Worm (Caenorhabditis elegans) whole organism, L4 larva: ENCODE measurements around the gene W02B12.1.
A peak's percentile ranks its signal among the peaks of the same experiment; 100 is the strongest.

Experiments
- F37D6.2 ChIP-seq: sonication (generic microtip); optimal IDR thresholded peaks from 2 replicates; lab custom pipeline; 2016; ENCODE audit warnings: mild to moderate bottlenecking, missing genetic modification characterization, missing compliant biosample characterization
- R02D3.7 ChIP-seq: fragments of 150-350 bp; sonication (generic microtip); optimal IDR thresholded peaks from 3 replicates; lab custom pipeline; 2014; ENCODE audit warnings: missing biosample characterization, missing genetic modification characterization
- T20F7.1 ChIP-seq: fragments of 200-800 bp; sonication (Bioruptor generic); optimal IDR thresholded peaks from 2 replicates; lab custom pipeline; 2018; ENCODE audit warnings: mild to moderate bottlenecking, missing genetic modification characterization, missing compliant biosample characterization
- T26A8.4 ChIP-seq: fragments of 200-800 bp; sonication (Bioruptor generic); IDR thresholded peaks from 2 replicates; pipeline ENCODE4 v1.3.6; 2022; ENCODE audit warnings: missing genetic modification characterization, missing compliant biosample characterization
- Y75B8A.6 ChIP-seq: fragments of 200-800 bp; sonication (Bioruptor generic); IDR thresholded peaks from 2 replicates; pipeline ENCODE4 v1.3.6; 2022; ENCODE audit warnings: missing genetic modification reagents, missing genetic modification characterization, missing compliant biosample characterization
- ceh-20 ChIP-seq: fragments of 200-800 bp; sonication (Bioruptor generic); IDR thresholded peaks from 2 replicates; pipeline ENCODE4 v1.3.6; 2022; ENCODE audit warnings: missing genetic modification reagents, missing genetic modification characterization, missing compliant biosample characterization
- ces-1 ChIP-seq: fragments of 150-350 bp; sonication (generic microtip); optimal IDR thresholded peaks from 4 replicates; lab custom pipeline; 2014; ENCODE audit warnings: missing biosample characterization, missing genetic modification reagents, missing genetic modification characterization
- cey-2 ChIP-seq: sonication (generic microtip); optimal IDR thresholded peaks from 3 replicates; lab custom pipeline; 2017; ENCODE audit warnings: missing genetic modification characterization, mild to moderate bottlenecking, missing compliant biosample characterization, antibody characterized with exemption, borderline replicate concordance; ENCODE audit not compliant: insufficient read depth
- ctbp-1 ChIP-seq: fragments of 200-800 bp; sonication (Bioruptor generic); IDR thresholded peaks from 2 replicates; pipeline ENCODE4 v1.3.6; 2022; ENCODE audit warnings: missing genetic modification reagents, missing genetic modification characterization, missing compliant biosample characterization
- daf-16 ChIP-seq, 3 experiments: sonication (generic microtip); optimal IDR thresholded peaks; 2 replicates each; lab custom pipeline; 2016 to 2017; ENCODE audit warnings: missing genetic modification characterization in 3 of 3, missing genetic modification reagents in 3 of 3, mild to moderate bottlenecking in 2 of 3, missing compliant biosample characterization in 2 of 3, missing biosample characterization in 1 of 3, moderate library complexity in 1 of 3
- daf-8 ChIP-seq: fragments of 200-800 bp; sonication (Bioruptor generic); IDR thresholded peaks from 2 replicates; pipeline ENCODE4 v1.3.6; 2022; ENCODE audit warnings: missing genetic modification characterization, missing compliant biosample characterization
- dmd-9 ChIP-seq: fragments of 200-800 bp; sonication (Bioruptor generic); IDR thresholded peaks from 2 replicates; pipeline ENCODE4 v1.3.6; 2022; ENCODE audit warnings: missing genetic modification reagents, missing genetic modification characterization, missing compliant biosample characterization
- dpl-1 ChIP-seq: fragments of 150-350 bp; optimal IDR thresholded peaks from 2 replicates; lab custom pipeline; 2014; ENCODE audit warnings: missing biosample characterization, missing genetic modification reagents, missing genetic modification characterization
- duxl-1 ChIP-seq: sonication (generic microtip); optimal IDR thresholded peaks from 2 replicates; lab custom pipeline; 2016; ENCODE audit warnings: mild to moderate bottlenecking, missing genetic modification characterization, moderate library complexity, missing compliant biosample characterization; ENCODE audit not compliant: poor library complexity
- dve-1 ChIP-seq: sonication (generic microtip); optimal IDR thresholded peaks from 2 replicates; lab custom pipeline; 2017; ENCODE audit warnings: antibody characterized with exemption, mild to moderate bottlenecking, missing genetic modification characterization, missing compliant biosample characterization; ENCODE audit not compliant: insufficient read depth
- egl-27 ChIP-seq: sonication (generic microtip); optimal IDR thresholded peaks from 3 replicates; lab custom pipeline; 2017; ENCODE audit warnings: missing biosample characterization, missing genetic modification reagents, missing genetic modification characterization
- egl-43 ChIP-seq: fragments of 200-800 bp; sonication (Bioruptor generic); IDR thresholded peaks from 2 replicates; pipeline ENCODE4 v1.3.6; 2022; ENCODE audit warnings: missing genetic modification reagents, missing genetic modification characterization, missing compliant biosample characterization
- fkh-10 ChIP-seq: fragments of 150-350 bp; optimal IDR thresholded peaks from 2 replicates; lab custom pipeline; 2014; ENCODE audit warnings: missing biosample characterization, missing genetic modification reagents, missing genetic modification characterization
- fos-1 ChIP-seq: fragments of 150-350 bp; optimal IDR thresholded peaks from 2 replicates; lab custom pipeline; 2014; ENCODE audit warnings: missing biosample characterization, missing genetic modification characterization
- hif-1 ChIP-seq, 2 experiments: sonication (generic microtip); optimal IDR thresholded peaks; 2 replicates each; lab custom pipeline; 2016 to 2017; ENCODE audit warnings: missing compliant biosample characterization in 2 of 2, missing genetic modification characterization in 2 of 2, missing genetic modification reagents in 2 of 2, missing genotype in 2 of 2, mild to moderate bottlenecking in 1 of 2
- hmg-1.1 ChIP-seq: fragments of 200-800 bp; sonication (Bioruptor generic); IDR thresholded peaks from 2 replicates; pipeline ENCODE4 v1.3.6; 2022; ENCODE audit warnings: missing genetic modification reagents, missing genetic modification characterization, missing compliant biosample characterization
- lin-29 ChIP-seq: fragments of 200-800 bp; sonication (Bioruptor generic); IDR thresholded peaks from 2 replicates; pipeline ENCODE4 v1.3.6; 2022; ENCODE audit warnings: missing genetic modification reagents, missing genetic modification characterization, missing compliant biosample characterization
- madf-9 ChIP-seq: fragments of 200-800 bp; sonication (Bioruptor generic); conservative IDR thresholded peaks from 2 replicates; pipeline ENCODE4 v1.3.6; 2022; ENCODE audit warnings: missing genetic modification reagents, missing genetic modification characterization, missing compliant biosample characterization
- mdl-1 ChIP-seq, 2 experiments: fragments of 150-350 bp in 1 of 2; sonication (generic microtip) in 1 of 2; optimal IDR thresholded peaks; 2 replicates each; lab custom pipeline; 2014 to 2017; ENCODE audit warnings: missing biosample characterization in 2 of 2, missing genetic modification characterization in 2 of 2
- mxl-2 ChIP-seq: fragments of 200-800 bp; sonication (Bioruptor generic); conservative IDR thresholded peaks from 2 replicates; pipeline ENCODE4 v1.3.6; 2022; ENCODE audit warnings: missing genetic modification reagents, missing genetic modification characterization, missing compliant biosample characterization
- nhr-41 ChIP-seq: fragments of 200-800 bp; sonication (Bioruptor generic); IDR thresholded peaks from 2 replicates; pipeline ENCODE4 v1.3.6; 2022; ENCODE audit warnings: missing genetic modification reagents, missing genetic modification characterization, missing compliant biosample characterization
- nhr-48 ChIP-seq: sonication (generic microtip); optimal IDR thresholded peaks from 2 replicates; lab custom pipeline; 2016; ENCODE audit warnings: mild to moderate bottlenecking, missing genetic modification characterization, missing compliant biosample characterization
- pha-4 ChIP-seq, 2 experiments: fragments of 150-350 bp in 1 of 2; fragments of 200-800 bp in 1 of 2; sonication (Bioruptor generic) in 1 of 2; IDR thresholded peaks in 1 of 2; optimal IDR thresholded peaks in 1 of 2; 2 replicates each; pipeline versions ENCODE4 v1.3.6 to Lab custom; 2014 to 2022; ENCODE audit warnings: missing genetic modification characterization in 2 of 2, missing genetic modification reagents in 2 of 2, missing biosample characterization in 1 of 2, missing compliant biosample characterization in 1 of 2
- php-3 ChIP-seq: fragments of 200-800 bp; sonication (Bioruptor generic); IDR thresholded peaks from 2 replicates; pipeline ENCODE4 v1.3.6; 2022; ENCODE audit warnings: missing genetic modification reagents, missing genetic modification characterization, missing compliant biosample characterization
- pqm-1 ChIP-seq: sonication (generic microtip); optimal IDR thresholded peaks from 2 replicates; lab custom pipeline; 2017; ENCODE audit warnings: missing biosample characterization, missing genetic modification characterization
- rbr-2 ChIP-seq: sonication (generic microtip); optimal IDR thresholded peaks from 2 replicates; lab custom pipeline; 2016; ENCODE audit warnings: missing genotype, missing genetic modification characterization, missing compliant biosample characterization
- spr-1 ChIP-seq: sonication (generic microtip); optimal IDR thresholded peaks from 2 replicates; lab custom pipeline; 2016; ENCODE audit warnings: mild to moderate bottlenecking, missing genetic modification characterization, missing compliant biosample characterization
- tag-97 ChIP-seq: fragments of 200-800 bp; sonication (Bioruptor generic); IDR thresholded peaks from 2 replicates; pipeline ENCODE4 v1.3.6; 2022; ENCODE audit warnings: missing genetic modification characterization, missing compliant biosample characterization
- tra-1 ChIP-seq: fragments of 200-800 bp; sonication (Bioruptor generic); IDR thresholded peaks from 2 replicates; pipeline ENCODE4 v1.3.6; 2022; ENCODE audit warnings: missing genetic modification reagents, missing genetic modification characterization, missing compliant biosample characterization
- zag-1 ChIP-seq: fragments of 150-350 bp; optimal IDR thresholded peaks from 2 replicates; lab custom pipeline; 2014; ENCODE audit warnings: missing biosample characterization, missing genetic modification characterization
- zfp-3 ChIP-seq: fragments of 200-800 bp; sonication (Bioruptor generic); conservative IDR thresholded peaks from 2 replicates; pipeline ENCODE4 v1.3.6; 2022; ENCODE audit warnings: missing genetic modification reagents, missing genetic modification characterization, missing compliant biosample characterization
- zip-2 ChIP-seq: fragments of 150-350 bp; optimal IDR thresholded peaks from 2 replicates; lab custom pipeline; 2014; ENCODE audit warnings: missing biosample characterization, missing genetic modification characterization
- ztf-7 ChIP-seq: fragments of 150-350 bp; optimal IDR thresholded peaks from 2 replicates; lab custom pipeline; 2014; ENCODE audit warnings: missing biosample characterization, missing genetic modification characterization

W02B12.1 gene

DNA sequence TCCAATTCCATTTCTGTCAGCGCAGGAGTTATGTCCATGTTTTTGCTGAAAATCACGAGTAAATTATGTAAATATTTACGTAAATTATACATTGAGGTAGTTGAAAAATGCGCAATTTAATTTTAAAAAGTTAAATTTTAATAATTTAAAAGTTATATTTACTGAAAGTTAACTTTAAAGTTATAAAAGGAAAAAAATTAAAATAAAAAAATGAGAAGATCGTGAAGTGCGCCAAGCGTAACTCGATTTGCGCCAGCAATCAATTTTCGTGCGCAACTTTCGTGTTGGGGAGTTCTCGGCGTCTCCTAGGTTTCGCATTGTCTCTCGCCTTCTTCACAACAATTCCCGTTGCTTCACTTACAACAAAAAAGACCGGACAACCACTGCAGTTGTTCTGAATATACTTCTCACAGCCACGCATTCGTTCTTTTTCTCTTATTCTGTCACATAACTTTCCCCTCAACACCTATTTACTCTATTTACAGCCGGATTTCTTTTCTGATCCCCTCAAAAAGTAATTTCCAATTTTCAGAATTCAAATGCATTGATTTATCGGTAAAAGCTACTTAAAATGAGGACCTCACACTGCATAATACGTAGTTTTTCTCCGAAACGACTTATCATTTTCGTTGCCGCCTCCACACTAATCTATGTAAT, 24.8 kb downstream of the W02B12.1 start, which contains the start of the genes metl-1 and W02B12.11 (continued):
- peak; percentile 84 for TF ChIP-seq pha-4 (GFP tag; IDR thresholded peaks at IDR 0.05; lab: Robert Waterston, UW)
- TF ChIP-seq pha-4 (tag; optimal IDR thresholded peaks at IDR 0.05; lab: Kevin White, UChicago): peak; percentile 14
- peak; percentile 84 for TF ChIP-seq spr-1
- peak; percentile 68 for TF ChIP-seq nhr-48 (tag; lab: Kevin White, UChicago)
- no peak for TF ChIP-seq dmd-9 (GFP tag; lab: Robert Waterston, UW)
- TF ChIP-seq madf-9 (GFP tag; lab: Robert Waterston, UW): peak; percentile 62
- TF ChIP-seq rbr-2 (tag; lab: Kevin White, UChicago): peak; percentile 83
- peak; percentile 87 for TF ChIP-seq hmg-1.1
- TF ChIP-seq zip-2 (tag; lab: Kevin White, UChicago): peak; percentile 6
- peak; percentile 92 for TF ChIP-seq T26A8.4 (GFP tag; lab: Robert Waterston, UW)
- peak; percentile 37; the same call in 1 of the 2 replicates for TF ChIP-seq php-3
- 0 out of 2 replicates have a peak, but pooled peaks have one; percentile 45 for TF ChIP-seq tra-1 (GFP tag; lab: Robert Waterston, UW)
- peak in 1 of 2 experiments; percentile 43 for TF ChIP-seq mdl-1 (tag; optimal IDR thresholded peaks at IDR 0.05; lab: Kevin White, UChicago)
- peak; percentile 88 for TF ChIP-seq duxl-1
- no peak for TF ChIP-seq Y75B8A.6 (GFP tag; lab: Robert Waterston, UW)
- TF ChIP-seq ceh-20 (GFP tag; lab: Robert Waterston, UW): no peak
- no peak for TF ChIP-seq daf-8 (GFP tag; lab: Robert Waterston, UW)
- TF ChIP-seq dpl-1: peak; percentile 82
- peak; percentile 68 for TF ChIP-seq egl-43 (GFP tag; lab: Robert Waterston, UW)
- peak; percentile 71; the same call in 1 of the 2 replicates for TF ChIP-seq lin-29
- no peak for TF ChIP-seq tag-97
- no peak for TF ChIP-seq T20F7.1 (GFP tag; lab: Kevin White, UChicago)
- TF ChIP-seq daf-16 (GFP tag; optimal IDR thresholded peaks at IDR 0.05; lab: Kevin White, UChicago): peak in 1 of 2 experiments; percentile 35
- TF ChIP-seq daf-16 (tag; optimal IDR thresholded peaks at IDR 0.05; lab: Kevin White, UChicago): peak; percentile 79
- no peak for TF ChIP-seq pqm-1
- 0 out of 2 replicates have a peak, but pooled peaks have one; percentile 44 for TF ChIP-seq zfp-3 (GFP tag; lab: Robert Waterston, UW)

DNA sequence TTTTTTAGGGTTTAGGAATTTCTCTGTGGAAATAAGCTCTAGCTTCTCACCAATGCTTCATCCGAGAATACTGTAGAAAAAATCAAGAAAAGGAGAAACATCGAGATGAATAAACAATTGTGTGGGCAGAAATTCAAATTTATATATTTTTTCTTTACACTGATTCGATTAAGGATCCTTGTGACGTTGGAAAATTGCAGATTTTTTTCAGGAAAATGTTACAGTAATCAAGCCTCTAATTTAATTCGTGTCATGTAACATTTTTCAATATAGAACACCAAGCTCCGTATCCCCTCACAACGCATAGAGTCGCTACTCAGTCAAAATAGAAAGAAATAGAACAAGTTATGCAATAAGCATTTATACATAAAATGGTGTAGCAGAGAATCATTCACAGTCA, 27.6 kb downstream of the W02B12.1 start, which contains the start of gene W02B12.16:
Gene W02B12.16 (minus strand): TSS at position 101 of the 400 bp plus-strand sequence.
- TF ChIP-seq fos-1 (tag; lab: Kevin White, UChicago): no peak
- no peak for TF ChIP-seq ces-1 (GFP tag; lab: Kevin White, UChicago)
- TF ChIP-seq egl-27 (tag; lab: Kevin White, UChicago): no peak
- TF ChIP-seq Y75B8A.6 (GFP tag; lab: Robert Waterston, UW): no peak
- no peak for TF ChIP-seq ztf-7
- TF ChIP-seq fkh-10 (GFP tag; lab: Kevin White, UChicago): no peak
- TF ChIP-seq daf-16 (GFP tag; optimal IDR thresholded peaks at IDR 0.05; lab: Kevin White, UChicago): no peak
- TF ChIP-seq daf-16 (tag; optimal IDR thresholded peaks at IDR 0.05; lab: Kevin White, UChicago): no peak
- TF ChIP-seq dve-1 (tag; lab: Kevin White, UChicago): no peak
- no peak for TF ChIP-seq mdl-1 (tag; optimal IDR thresholded peaks at IDR 0.05; lab: Kevin White, UChicago)
- TF ChIP-seq hif-1 (tag; optimal IDR thresholded peaks at IDR 0.05; lab: Kevin White, UChicago): no peak
- TF ChIP-seq nhr-41 (GFP tag; lab: Robert Waterston, UW): no peak
- no peak for TF ChIP-seq pha-4 (GFP tag; IDR thresholded peaks at IDR 0.05; lab: Robert Waterston, UW)
- no peak for TF ChIP-seq pha-4 (tag; optimal IDR thresholded peaks at IDR 0.05; lab: Kevin White, UChicago)
- TF ChIP-seq egl-43 (GFP tag; lab: Robert Waterston, UW): no peak
- TF ChIP-seq ctbp-1 (GFP tag; lab: Robert Waterston, UW): no peak
- TF ChIP-seq R02D3.7 (tag; lab: Kevin White, UChicago): no peak
- no peak for TF ChIP-seq zag-1 (tag; lab: Kevin White, UChicago)
- TF ChIP-seq cey-2 (tag; lab: Kevin White, UChicago): no peak
- TF ChIP-seq F37D6.2 (tag; lab: Kevin White, UChicago): no peak
- no peak for TF ChIP-seq mxl-2 (GFP tag; lab: Robert Waterston, UW)
